Worm (Caenorhabditis elegans) whole organism, mixed stage, embryonic: Measurements from ENCODE around the gene F55F3.4.

ENCODE experiments used
- bed-3 ChIP-seq: fragments of 200-800 bp; sonication (Bioruptor generic); optimal IDR thresholded peaks from 3 replicates; lab custom pipeline; 2018; ENCODE audit warnings: mild to moderate bottlenecking, missing genetic modification characterization, moderate library complexity, missing compliant biosample characterization
- ceh-83 ChIP-seq: fragments of 200-800 bp; sonication (Bioruptor generic); optimal IDR thresholded peaks from 2 replicates; lab custom pipeline; 2018; ENCODE audit warnings: mild to moderate bottlenecking, missing genetic modification characterization, missing compliant biosample characterization
- cnd-1 ChIP-seq: fragments of 200-800 bp; sonication (Bioruptor generic); optimal IDR thresholded peaks from 2 replicates; lab custom pipeline; 2018; ENCODE audit warnings: mild to moderate bottlenecking, missing genetic modification characterization, missing compliant biosample characterization
- lin-13 ChIP-seq: fragments of 150-350 bp; optimal IDR thresholded peaks from 2 replicates; lab custom pipeline; 2014; ENCODE audit warnings: missing biosample characterization, missing genetic modification characterization
- lsy-2 ChIP-seq: fragments of 150-350 bp; optimal IDR thresholded peaks from 2 replicates; lab custom pipeline; 2014; ENCODE audit warnings: missing biosample characterization, missing genetic modification characterization
- nhr-12 ChIP-seq: fragments of 150-350 bp; optimal IDR thresholded peaks from 2 replicates; lab custom pipeline; 2014; ENCODE audit warnings: missing biosample characterization, missing genetic modification characterization
- nhr-2 ChIP-seq: fragments of 150-350 bp; optimal IDR thresholded peaks from 2 replicates; lab custom pipeline; 2014; ENCODE audit warnings: missing biosample characterization, missing genetic modification characterization
- nhr-28 ChIP-seq: fragments of 150-350 bp; optimal IDR thresholded peaks from 2 replicates; lab custom pipeline; 2014; ENCODE audit warnings: missing biosample characterization, missing genetic modification characterization
- nhr-76 ChIP-seq: sonication (generic microtip); optimal IDR thresholded peaks from 2 replicates; lab custom pipeline; 2017; ENCODE audit warnings: missing biosample characterization, missing genetic modification characterization
- pha-4 ChIP-seq: fragments of 150-350 bp; optimal IDR thresholded peaks from 2 replicates; lab custom pipeline; 2018; ENCODE audit warnings: missing biosample characterization, missing genetic modification reagents, missing genetic modification characterization
- snpc-4 ChIP-seq: fragments of 150-350 bp; optimal IDR thresholded peaks from 2 replicates; lab custom pipeline; 2014; ENCODE audit warnings: missing biosample characterization, missing genetic modification characterization
- unc-62 ChIP-seq: fragments of 150-350 bp; optimal IDR thresholded peaks from 2 replicates; lab custom pipeline; 2014; ENCODE audit warnings: missing biosample characterization, missing genetic modification reagents, missing genetic modification characterization
- ztf-11 ChIP-seq: fragments of 150-350 bp; optimal IDR thresholded peaks from 2 replicates; lab custom pipeline; 2014; ENCODE audit warnings: missing biosample characterization, missing genetic modification characterization

DNA sequence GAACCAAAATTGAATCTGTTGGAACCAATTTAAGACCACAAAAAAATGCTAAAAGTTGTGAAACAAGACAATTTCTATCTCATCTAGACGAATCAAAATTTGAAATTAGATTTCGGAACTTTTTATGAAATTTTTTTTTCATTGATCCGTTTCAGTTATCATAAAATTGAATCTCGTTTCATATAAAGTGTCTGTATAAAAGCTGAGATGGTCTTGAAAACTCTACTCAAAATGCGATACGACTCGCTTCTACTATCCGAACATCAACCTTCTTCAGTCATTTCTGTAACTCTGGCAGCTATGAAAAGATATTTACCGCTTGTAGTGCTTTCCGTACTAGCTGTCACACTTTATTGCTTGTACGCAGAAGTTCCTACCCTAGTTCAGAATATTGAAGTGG lies 5.2 kb downstream of the F55F3.4 start, which contains the start of gene ZK1086.3:
- TF ChIP-seq nhr-12 (no peak), pha-4 (tag; lab: Kevin White, UChicago) (no peak), snpc-4 (tag; lab: Kevin White, UChicago) (no peak), lsy-2 (no peak), nhr-28 (tag; lab: Kevin White, UChicago) (no peak), bed-3 (no peak), cnd-1 (tag; lab: Kevin White, UChicago) (no peak), ceh-83 (GFP tag; lab: Kevin White, UChicago) (no peak), unc-62 (no peak), nhr-76 (tag; lab: Kevin White, UChicago) (no peak), lin-13 (no peak), ztf-11 (no peak), nhr-2 (tag; lab: Kevin White, UChicago) (no peak)
